Fruit fly (Drosophila melanogaster): ENCODE measurements around the gene U2af38.
A peak's percentile ranks its signal among the peaks of the same experiment; 100 is the strongest.

U2af38 gene

dm6 chr2L:307129-307528 lies 12.6 kb upstream of the U2af38 start (continued):
- no peak for TF ChIP-seq az2 (GFP tag; optimal IDR thresholded peaks at IDR 0.05)
- no peak for TF ChIP-seq CG3995 (GFP tag; optimal IDR thresholded peaks at IDR 0.05)
- TF ChIP-seq CG17186 (GFP tag; optimal IDR thresholded peaks at IDR 0.05): no peak
- TF ChIP-seq CG15269 (tag; optimal IDR thresholded peaks at IDR 0.05): no peak
- TF ChIP-seq sd (tag; optimal IDR thresholded peaks at IDR 0.05): peak; percentile 54
- no peak for TF ChIP-seq CG8388 (GFP tag; optimal IDR thresholded peaks at IDR 0.05)
- 0 out of 2 replicates have a peak, but pooled peaks have one; percentile 31 for TF ChIP-seq vvl (GFP tag; IDR thresholded peaks at IDR 0.05)
- no peak for TF ChIP-seq CG9817 (tag; optimal IDR thresholded peaks at IDR 0.05)
- TF ChIP-seq sob (GFP tag; IDR thresholded peaks at IDR 0.05): 0 out of 2 replicates have a peak, but pooled peaks have one; percentile 18
- no peak for TF ChIP-seq CG12744 (GFP tag; optimal IDR thresholded peaks at IDR 0.05)
- TF ChIP-seq CG2199 (GFP tag; IDR thresholded peaks at IDR 0.05): no peak
- TF ChIP-seq vnd (GFP tag; IDR thresholded peaks at IDR 0.05; ENCODE audit: partially characterized antibody): no peak
- peak; percentile 23 for TF ChIP-seq pros (GFP tag; optimal IDR thresholded peaks at IDR 0.05)
- TF ChIP-seq CG16813 (GFP tag; IDR thresholded peaks at IDR 0.05; ENCODE audit: partially characterized antibody): 0 out of 3 replicates have a peak, but pooled peaks have one; percentile 12
- TF ChIP-seq BEAF-32 (GFP tag; optimal IDR thresholded peaks at IDR 0.05): no peak
- TF ChIP-seq cwo (GFP tag; optimal IDR thresholded peaks at IDR 0.05): peak; percentile 19
- TF ChIP-seq Jarid2 (GFP tag; optimal IDR thresholded peaks at IDR 0.05): peak; percentile 0
- TF ChIP-seq CG9932 (GFP tag; IDR thresholded peaks at IDR 0.05): 0 out of 2 replicates have a peak, but pooled peaks have one; percentile 19
- no peak for TF ChIP-seq CG7745 (tag; optimal IDR thresholded peaks at IDR 0.05)
- peak; percentile 1 for TF ChIP-seq exex (tag; optimal IDR thresholded peaks at IDR 0.05)
- TF ChIP-seq ara (GFP tag; IDR thresholded peaks at IDR 0.05): 0 out of 2 replicates have a peak, but pooled peaks have one; percentile 27
- no peak for TF ChIP-seq nau (GFP tag; optimal IDR thresholded peaks at IDR 0.05)
- peak; percentile 98 for TF ChIP-seq crol (GFP tag; IDR thresholded peaks at IDR 0.05)
- TF ChIP-seq rib (GFP tag; IDR thresholded peaks at IDR 0.05): no peak
- no peak for TF ChIP-seq CG14014 (GFP tag; IDR thresholded peaks at IDR 0.05)
- TF ChIP-seq CG34376 (GFP tag; optimal IDR thresholded peaks at IDR 0.05): no peak
- TF ChIP-seq schlank (tag; optimal IDR thresholded peaks at IDR 0.05): peak; percentile 17
- TF ChIP-seq mirr (GFP tag; optimal IDR thresholded peaks at IDR 0.05): peak; percentile 68
- TF ChIP-seq abd-A (tag; optimal IDR thresholded peaks at IDR 0.05): peak; percentile 93
- TF ChIP-seq wor (GFP tag; IDR thresholded peaks at IDR 0.05): no peak

dm6 chr2L:306188-306927 lies 11.9 kb upstream of the U2af38 start:
- TF ChIP-seq Camta (GFP tag; optimal IDR thresholded peaks at IDR 0.05) (no peak), slp2 (GFP tag; optimal IDR thresholded peaks at IDR 0.05) (no peak), E2f1 (GFP tag; IDR thresholded peaks at IDR 0.05) (no peak), BtbVII (GFP tag; optimal IDR thresholded peaks at IDR 0.05) (peak; percentile 23), ssp (GFP tag; IDR thresholded peaks at IDR 0.05) (no peak), stc (GFP tag; IDR thresholded peaks at IDR 0.05) (0 out of 2 replicates have a peak, but pooled peaks have one; percentile 2), CG4360 (GFP tag; IDR thresholded peaks at IDR 0.05) (no peak), Hr78 (GFP tag; optimal IDR thresholded peaks at IDR 0.05) (peak in 1 of 2 experiments; percentile 92), CG8765 (GFP tag; IDR thresholded peaks at IDR 0.05) (no peak), CG12391 (tag; optimal IDR thresholded peaks at IDR 0.05) (no peak), zfh2 (GFP tag; optimal IDR thresholded peaks at IDR 0.05) (no peak), grn (GFP tag; optimal IDR thresholded peaks at IDR 0.05) (peak; percentile 67), CG9932 (GFP tag; IDR thresholded peaks at IDR 0.05) (no peak), Abd-B (GFP tag; optimal IDR thresholded peaks at IDR 0.05) (no peak), lov (optimal IDR thresholded peaks at IDR 0.05) (no peak), lov (GFP tag; IDR thresholded peaks at IDR 0.05) (0 out of 3 replicates have a peak, but pooled peaks have one; percentile 38), CG10462 (GFP tag; optimal IDR thresholded peaks at IDR 0.05) (no peak), CG4707 (GFP tag; optimal IDR thresholded peaks at IDR 0.05) (no peak), CG15601 (tag; optimal IDR thresholded peaks at IDR 0.05) (no peak), eve (GFP tag; optimal IDR thresholded peaks at IDR 0.05) (no peak), Pdp1 (GFP tag; optimal IDR thresholded peaks at IDR 0.05) (peak in 1 of 2 experiments; percentile 96)
